Fruit fly (Drosophila melanogaster) whole organism, embryonic: ENCODE measurements around the gene CG10341.

Experiments
- Ada2b ChIP-seq: fragments of 200-800 bp; sonication (Bioruptor generic); IDR thresholded peaks from 2 replicates; pipeline ENCODE4 v1.3.6; 2022; ENCODE audit warnings: missing biosample characterization, missing genetic modification characterization
- Awh ChIP-seq: fragments of 200-800 bp; sonication (Bioruptor generic); IDR thresholded peaks from 2 replicates; pipeline ENCODE4, ENCODE4 v1.3.6; 2022; ENCODE audit warnings: missing biosample characterization, missing genetic modification characterization
- C15 ChIP-seq: fragments of 200-800 bp; sonication (Bioruptor generic); IDR thresholded peaks from 3 replicates; pipeline ENCODE4 v1.3.6; 2022; ENCODE audit warnings: missing biosample characterization, missing genetic modification characterization
- CG10366 ChIP-seq: fragments of 200-800 bp; sonication (Bioruptor generic); IDR thresholded peaks from 2 replicates; pipeline ENCODE4 v1.3.6; 2022; ENCODE audit warnings: missing biosample characterization, missing genetic modification characterization
- CG10543 ChIP-seq: fragments of 200-800 bp; sonication (Bioruptor generic); optimal IDR thresholded peaks from 3 replicates; lab custom pipeline; 2017; ENCODE audit warnings: missing biosample characterization, mild to moderate bottlenecking, missing genetic modification characterization, moderate library complexity
- CG11456 ChIP-seq: fragments of 200-800 bp; sonication (Bioruptor generic); IDR thresholded peaks from 3 replicates; pipeline ENCODE4 v1.3.6; 2022; ENCODE audit warnings: missing biosample characterization, missing genetic modification characterization
- CG11723 ChIP-seq: fragments of 200-800 bp; sonication (Bioruptor generic); optimal IDR thresholded peaks from 2 replicates; lab custom pipeline; 2017; ENCODE audit warnings: missing biosample characterization, mild to moderate bottlenecking, missing genetic modification characterization
- CG13624 ChIP-seq: fragments of 200-800 bp; sonication (Bioruptor generic); optimal IDR thresholded peaks from 2 replicates; lab custom pipeline; 2016; ENCODE audit warnings: missing biosample characterization, missing genetic modification characterization
- CG1647 ChIP-seq: fragments of 200-800 bp; sonication (Bioruptor generic); optimal IDR thresholded peaks from 3 replicates; lab custom pipeline; 2016; ENCODE audit warnings: missing biosample characterization, missing genetic modification characterization
- CG17359 ChIP-seq: fragments of 200-800 bp; sonication (Bioruptor generic); optimal IDR thresholded peaks from 3 replicates; lab custom pipeline; 2018; ENCODE audit warnings: missing biosample characterization, mild to moderate bottlenecking, missing genetic modification characterization, moderate library complexity
- CG17568 ChIP-seq: fragments of 200-800 bp; sonication (Bioruptor generic); optimal IDR thresholded peaks from 2 replicates; lab custom pipeline; 2018; ENCODE audit warnings: missing biosample characterization, mild to moderate bottlenecking, missing genetic modification characterization, moderate library complexity
- CG17829 ChIP-seq: fragments of 200-800 bp; optimal IDR thresholded peaks from 2 replicates; lab custom pipeline; 2019; ENCODE audit warnings: missing biosample characterization, mild to moderate bottlenecking, missing genetic modification characterization, moderate library complexity
- CG18476 ChIP-seq: fragments of 200-800 bp; sonication (Bioruptor generic); optimal IDR thresholded peaks from 2 replicates; lab custom pipeline; 2016; ENCODE audit warnings: missing biosample characterization, mild to moderate bottlenecking, missing genetic modification characterization
- CG2199 ChIP-seq: fragments of 200-800 bp; sonication (Bioruptor generic); IDR thresholded peaks from 3 replicates; pipeline ENCODE4 v1.3.6; 2022; ENCODE audit warnings: missing biosample characterization, missing genetic modification characterization
- CG3065 ChIP-seq: fragments of 200-800 bp; sonication (Bioruptor generic); optimal IDR thresholded peaks from 2 replicates; lab custom pipeline; 2016; ENCODE audit warnings: missing biosample characterization, missing genetic modification characterization
- CG4424 ChIP-seq: fragments of 200-800 bp; sonication (Bioruptor generic); optimal IDR thresholded peaks from 3 replicates; lab custom pipeline; 2016; ENCODE audit warnings: missing biosample characterization, missing genetic modification characterization
- CG4617 ChIP-seq: fragments of 200-800 bp; sonication (Bioruptor generic); optimal IDR thresholded peaks from 3 replicates; lab custom pipeline; 2016; ENCODE audit warnings: missing biosample characterization, missing genetic modification characterization, borderline replicate concordance
- CG4730 ChIP-seq: fragments of 200-800 bp; sonication (Bioruptor generic); IDR thresholded peaks from 2 replicates; pipeline ENCODE4 v1.3.6; 2022; ENCODE audit warnings: missing biosample characterization, missing genetic modification characterization
- CG5180 ChIP-seq: fragments of 200-800 bp; sonication (Bioruptor generic); optimal IDR thresholded peaks from 3 replicates; lab custom pipeline; 2017; ENCODE audit warnings: missing biosample characterization, missing genetic modification characterization, mild to moderate bottlenecking, moderate library complexity, missing genetic modification reagents
- CG6683 ChIP-seq: fragments of 200-800 bp; sonication (Bioruptor generic); optimal IDR thresholded peaks from 2 replicates; lab custom pipeline; 2017; ENCODE audit warnings: missing biosample characterization, mild to moderate bottlenecking, missing genetic modification characterization, missing genetic modification reagents
- CG7372 ChIP-seq: fragments of 200-800 bp; sonication (Bioruptor generic); IDR thresholded peaks from 2 replicates; pipeline ENCODE4 v1.3.6; 2022; ENCODE audit warnings: missing biosample characterization, missing genetic modification characterization
- Dbx ChIP-seq: fragments of 200-800 bp; sonication (Bioruptor generic); IDR thresholded peaks from 3 replicates; pipeline ENCODE4 v1.3.6; 2022; ENCODE audit warnings: missing biosample characterization, missing genetic modification characterization
- Dip3 ChIP-seq: fragments of 200-800 bp; sonication (Bioruptor generic); optimal IDR thresholded peaks from 3 replicates; lab custom pipeline; 2016; ENCODE audit warnings: missing biosample characterization, missing genetic modification characterization
- Doc3 ChIP-seq: fragments of 200-800 bp; sonication (Bioruptor generic); IDR thresholded peaks from 3 replicates; pipeline ENCODE4 v1.3.6; 2022; ENCODE audit warnings: missing biosample characterization, missing genetic modification characterization; ENCODE audit not compliant: partially characterized antibody
- Eip74EF ChIP-seq, 2 experiments: fragments of 200-800 bp in 1 of 2; fragments of >200 bp in 1 of 2; sonication (Bioruptor generic) in 1 of 2; optimal IDR thresholded peaks; 2 replicates each; lab custom pipeline; 2017 to 2019; ENCODE audit warnings: missing biosample characterization in 2 of 2, missing genetic modification characterization in 2 of 2, mild to moderate bottlenecking in 1 of 2, moderate library complexity in 1 of 2
- Ets97D ChIP-seq: fragments of 200-800 bp; sonication (Bioruptor generic); optimal IDR thresholded peaks from 3 replicates; lab custom pipeline; 2016; ENCODE audit warnings: missing biosample characterization, missing genetic modification characterization
- Fer2 ChIP-seq: fragments of 200-800 bp; sonication (Bioruptor generic); optimal IDR thresholded peaks from 2 replicates; lab custom pipeline; 2018; ENCODE audit warnings: missing biosample characterization, mild to moderate bottlenecking, missing genetic modification characterization, moderate library complexity
- H15 ChIP-seq: fragments of 200-800 bp; sonication (Bioruptor generic); IDR thresholded peaks from 3 replicates; pipeline ENCODE4 v1.3.6; 2022; ENCODE audit warnings: missing biosample characterization, missing genetic modification characterization
- Hand ChIP-seq: fragments of 200-800 bp; sonication (Bioruptor generic); optimal IDR thresholded peaks from 2 replicates; lab custom pipeline; 2017; ENCODE audit warnings: mild to moderate bottlenecking, missing biosample characterization, missing genetic modification reagents, missing genetic modification characterization
- Hmr ChIP-seq: fragments of 200-800 bp; sonication (Bioruptor generic); optimal IDR thresholded peaks from 3 replicates; lab custom pipeline; 2017; ENCODE audit warnings: mild to moderate bottlenecking, missing biosample characterization, missing genetic modification reagents, missing genetic modification characterization
- MTF-1 ChIP-seq: fragments of 200-800 bp; sonication (Bioruptor generic); optimal IDR thresholded peaks from 2 replicates; lab custom pipeline; 2018; ENCODE audit warnings: missing biosample characterization, mild to moderate bottlenecking, missing genetic modification characterization, borderline replicate concordance
- Oaz ChIP-seq: fragments of 200-800 bp; sonication (Bioruptor generic); IDR thresholded peaks from 2 replicates; pipeline ENCODE4 v1.3.6; 2022; ENCODE audit warnings: missing biosample characterization, missing genetic modification characterization
- Optix ChIP-seq: fragments of 200-800 bp; sonication (Bioruptor generic); IDR thresholded peaks from 3 replicates; pipeline ENCODE4 v1.3.6; 2022; ENCODE audit warnings: missing biosample characterization, missing genetic modification characterization
- PHDP ChIP-seq: fragments of 200-800 bp; sonication (Bioruptor generic); optimal IDR thresholded peaks from 3 replicates; lab custom pipeline; 2018; ENCODE audit warnings: missing biosample characterization, mild to moderate bottlenecking, missing genetic modification characterization, moderate library complexity
- Poxn ChIP-seq: fragments of 200-800 bp; sonication (Bioruptor generic); IDR thresholded peaks from 2 replicates; pipeline ENCODE4 v1.3.6; 2022; ENCODE audit warnings: missing biosample characterization, missing genetic modification characterization
- Side ChIP-seq: fragments of 200-800 bp; sonication (Bioruptor generic); optimal IDR thresholded peaks from 2 replicates; lab custom pipeline; 2016; ENCODE audit warnings: missing biosample characterization, missing genetic modification characterization
- ci ChIP-seq: fragments of 200-800 bp; sonication (Bioruptor generic); IDR thresholded peaks from 3 replicates; pipeline ENCODE4 v1.3.6; 2022; ENCODE audit warnings: missing biosample characterization, missing genetic modification characterization
- crc ChIP-seq: fragments of 200-800 bp; sonication (Bioruptor generic); optimal IDR thresholded peaks from 2 replicates; lab custom pipeline; 2016; ENCODE audit warnings: missing biosample characterization, missing genetic modification characterization
- emc ChIP-seq: fragments of 200-800 bp; sonication (Bioruptor generic); optimal IDR thresholded peaks from 2 replicates; lab custom pipeline; 2016; ENCODE audit warnings: missing biosample characterization, missing genetic modification characterization
- eve ChIP-seq, 2 experiments: fragments of >200 bp; optimal IDR thresholded peaks; 2 replicates each; lab custom pipeline; 2017; ENCODE audit warnings: missing biosample characterization in 2 of 2, missing genetic modification characterization in 2 of 2
- fd102C ChIP-seq: fragments of 200-800 bp; sonication (Bioruptor generic); optimal IDR thresholded peaks from 2 replicates; lab custom pipeline; 2018; ENCODE audit warnings: missing biosample characterization, mild to moderate bottlenecking, missing genetic modification characterization, moderate library complexity
- gce ChIP-seq: fragments of 200-800 bp; sonication (Bioruptor generic); IDR thresholded peaks from 3 replicates; pipeline ENCODE4 v1.3.6; 2022; ENCODE audit warnings: missing biosample characterization, missing genetic modification characterization
- kah ChIP-seq: fragments of 200-800 bp; sonication (Bioruptor generic); optimal IDR thresholded peaks from 2 replicates; lab custom pipeline; 2018; ENCODE audit warnings: missing biosample characterization, mild to moderate bottlenecking, missing genetic modification characterization
- lbe ChIP-seq: fragments of 200-800 bp; sonication (Bioruptor generic); optimal IDR thresholded peaks from 2 replicates; lab custom pipeline; 2016; ENCODE audit warnings: missing biosample characterization, mild to moderate bottlenecking, missing genetic modification characterization
- lmd ChIP-seq: fragments of 200-800 bp; sonication (Bioruptor generic); IDR thresholded peaks from 2 replicates; pipeline ENCODE4 v1.3.6; 2022; ENCODE audit warnings: missing biosample characterization, missing genetic modification characterization
- ro ChIP-seq: fragments of 200-800 bp; sonication (Bioruptor generic); IDR thresholded peaks from 2 replicates; pipeline ENCODE4 v1.3.6; 2022; ENCODE audit warnings: missing biosample characterization, missing genetic modification characterization
- sens ChIP-seq: fragments of 200-800 bp; sonication (Bioruptor generic); peaks from one replicate; lab custom pipeline; 2016; ENCODE audit warnings: missing biosample characterization, missing genetic modification characterization
- sisA ChIP-seq: fragments of 200-800 bp; sonication (Bioruptor generic); IDR thresholded peaks from 2 replicates; pipeline ENCODE4 v1.3.6; 2022; ENCODE audit warnings: missing biosample characterization, missing genetic modification characterization
- trem ChIP-seq: fragments of 200-800 bp; optimal IDR thresholded peaks from 3 replicates; lab custom pipeline; 2019; ENCODE audit warnings: missing biosample characterization, mild to moderate bottlenecking, missing genetic modification characterization, moderate library complexity
- zfh1 ChIP-seq: fragments of 200-800 bp; sonication (Bioruptor generic); IDR thresholded peaks from 3 replicates; pipeline ENCODE4 v1.3.6; 2022; ENCODE audit warnings: missing biosample characterization, missing genetic modification characterization

CG10341 gene

DNA sequence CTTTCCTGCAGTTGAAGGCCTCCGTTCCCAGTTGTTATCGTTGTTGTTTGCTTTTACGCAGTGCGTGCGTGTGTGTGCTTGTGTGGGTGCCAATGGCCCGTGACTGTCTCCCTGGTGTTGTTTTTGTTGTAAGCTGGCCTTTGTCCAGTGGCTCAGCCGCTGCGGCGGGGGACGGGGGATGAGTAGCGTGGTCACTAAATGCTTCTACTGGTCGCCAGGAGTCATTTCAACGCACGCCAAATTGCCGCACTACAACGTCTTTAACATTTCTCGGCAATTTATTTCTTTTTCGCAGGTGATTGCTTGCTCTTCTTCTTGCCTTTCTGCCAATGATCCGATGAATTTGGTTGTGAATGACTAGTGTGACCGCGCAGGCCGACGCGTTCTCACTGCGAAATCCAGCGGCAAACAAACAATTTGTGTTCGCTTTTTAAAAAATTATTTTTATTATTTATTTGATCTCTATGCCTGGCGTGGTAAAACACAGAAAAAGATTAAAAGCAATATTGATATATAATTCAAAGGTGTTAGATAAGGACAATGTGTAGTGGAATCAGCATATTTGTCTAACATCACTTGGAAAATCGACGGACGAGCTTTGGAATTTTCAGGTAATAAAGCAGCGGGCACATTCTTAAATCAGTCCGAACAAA lies 9.9 kb downstream of the CG10341 start, which contains the start of the genes Faf2 and Grip71 (continued):
- TF ChIP-seq Dip3 (GFP tag; lab: Kevin White, UChicago) (peak; percentile 86), CG6683 (no peak), CG3065 (GFP tag; lab: Kevin White, UChicago) (peak; percentile 74), Hand (GFP tag; lab: Kevin White, UChicago) (peak; percentile 52), CG4730 (GFP tag; lab: Robert Waterston, UW) (peak; percentile 94), gce (peak; percentile 69; the same call in 1 of the 3 replicates), sisA (GFP tag; lab: Robert Waterston, UW) (peak; percentile 98), MTF-1 (GFP tag; lab: Kevin White, UChicago) (peak; percentile 53), trem (tag; lab: Kevin White, UChicago) (peak; percentile 93), sens (GFP tag; lab: Kevin White, UChicago) (peak; percentile 99), Eip74EF (GFP tag; optimal IDR thresholded peaks at IDR 0.05; lab: Kevin White, UChicago) (peak; percentile 48 to 86), CG4424 (GFP tag; lab: Kevin White, UChicago) (peak; percentile 94), zfh1 (GFP tag; lab: Robert Waterston, UW) (peak; percentile 96), Dbx (GFP tag; lab: Robert Waterston, UW) (peak; percentile 95), CG13624 (GFP tag; lab: Kevin White, UChicago) (peak; percentile 75), crc (peak; percentile 38), eve (GFP tag; optimal IDR thresholded peaks at IDR 0.05; lab: Kevin White, UChicago) (no peak), CG17829 (tag; lab: Kevin White, UChicago) (peak; percentile 94), H15 (peak; percentile 94), Ets97D (GFP tag; lab: Kevin White, UChicago) (peak; percentile 91), CG10543 (GFP tag; lab: Kevin White, UChicago) (peak; percentile 84), ci (GFP tag; lab: Robert Waterston, UW) (peak; percentile 96), CG17359 (tag; lab: Kevin White, UChicago) (peak; percentile 92), Fer2 (tag; lab: Kevin White, UChicago) (peak; percentile 81), CG7372 (GFP tag; lab: Robert Waterston, UW) (peak; percentile 95), CG1647 (GFP tag; lab: Kevin White, UChicago) (peak; percentile 86), Oaz (GFP tag; lab: Robert Waterston, UW) (peak; percentile 89), Hmr (peak; percentile 88), Doc3 (no peak), lmd (peak; percentile 95), Ada2b (GFP tag; lab: Robert Waterston, UW) (peak; percentile 92), Side (GFP tag; lab: Kevin White, UChicago) (peak; percentile 65), lbe (GFP tag; lab: Kevin White, UChicago) (peak; percentile 62), CG18476 (GFP tag; lab: Kevin White, UChicago) (peak; percentile 90), CG10366 (GFP tag; lab: Robert Waterston, UW) (peak; percentile 94), Awh (GFP tag; lab: Robert Waterston, UW) (peak; percentile 94), CG4617 (peak; percentile 82), Poxn (GFP tag; lab: Robert Waterston, UW) (peak; percentile 84), fd102C (GFP tag; lab: Kevin White, UChicago) (no peak), emc (peak; percentile 71), CG5180 (peak; percentile 36), PHDP (tag; lab: Kevin White, UChicago) (peak; percentile 89), CG11456 (GFP tag; lab: Robert Waterston, UW) (peak; percentile 96), CG17568 (no peak), C15 (peak; percentile 85; the same call in 2 of the 3 replicates), kah (peak; percentile 13), CG11723 (peak; percentile 75), Optix (GFP tag; lab: Robert Waterston, UW) (peak; percentile 93), CG2199 (GFP tag; lab: Robert Waterston, UW) (peak; percentile 64; the same call in 2 of the 3 replicates), ro (GFP tag; lab: Robert Waterston, UW) (peak; percentile 85)
